Fruit fly (Drosophila melanogaster): Measurements from ENCODE around the gene CCT1.
A peak's percentile ranks its signal among the peaks of the same experiment; 100 is the strongest.

The CCT1 gene

DNA sequence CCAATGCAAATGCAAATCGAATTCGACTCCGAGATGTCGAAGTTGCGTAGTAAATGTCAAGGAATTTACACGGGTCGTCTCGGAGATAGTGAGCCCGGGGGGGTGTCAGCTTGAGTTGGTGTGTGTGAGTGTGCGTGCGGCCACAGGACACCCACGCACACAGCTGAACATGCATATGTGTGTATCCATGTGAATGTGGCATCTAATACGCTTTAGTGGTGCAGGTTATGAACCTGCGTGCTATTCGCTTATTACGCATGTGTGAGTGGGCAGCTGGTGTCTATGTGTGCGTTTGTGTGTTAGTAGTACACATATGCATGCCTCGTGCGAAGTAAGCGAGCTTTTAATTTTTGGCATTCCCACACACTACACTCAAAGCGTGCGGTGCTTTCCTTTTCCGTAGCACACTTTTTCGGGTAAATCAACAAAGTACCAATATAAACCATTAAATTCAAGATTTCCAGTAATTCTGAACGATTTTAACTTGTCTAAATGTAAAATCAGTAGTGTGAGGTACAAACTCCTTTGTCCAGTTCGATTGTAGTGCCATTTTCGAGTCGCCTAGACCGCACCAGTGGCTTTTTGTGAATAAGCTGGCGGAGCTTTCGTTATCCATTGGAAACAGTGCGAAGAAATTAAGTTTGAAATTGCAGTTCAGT lies 22.3 kb downstream of the CCT1 start (continued):
- TF ChIP-seq Optix (GFP tag; IDR thresholded peaks at IDR 0.05), result peak; percentile 81
- no peak for TF ChIP-seq nom (GFP tag; optimal IDR thresholded peaks at IDR 0.05)
- peak; percentile 89 for TF ChIP-seq Fer3 (tag; optimal IDR thresholded peaks at IDR 0.05)
- TF ChIP-seq CG12155 (GFP tag; optimal IDR thresholded peaks at IDR 0.05), result peak; percentile 79
- TF ChIP-seq eve (GFP tag; optimal IDR thresholded peaks at IDR 0.05), result no peak
- TF ChIP-seq fd3F (GFP tag; optimal IDR thresholded peaks at IDR 0.05), result peak; percentile 87
- peak; percentile 87 for TF ChIP-seq bab2 (GFP tag; optimal IDR thresholded peaks at IDR 0.05)
- TF ChIP-seq Scr (GFP tag; IDR thresholded peaks at IDR 0.05; ENCODE audit: partially characterized antibody), result no peak
- TF ChIP-seq cwo (GFP tag; optimal IDR thresholded peaks at IDR 0.05), result peak; percentile 90
- no peak for TF ChIP-seq lbe (GFP tag; optimal IDR thresholded peaks at IDR 0.05)
- TF ChIP-seq E2f1 (GFP tag; IDR thresholded peaks at IDR 0.05), result peak; percentile 76
- TF ChIP-seq CG10959 (GFP tag; IDR thresholded peaks at IDR 0.05), result no peak
- TF ChIP-seq CG13287 (GFP tag; IDR thresholded peaks at IDR 0.05; ENCODE audit: partially characterized antibody), result no peak
- peak; percentile 87 for TF ChIP-seq Side (GFP tag; optimal IDR thresholded peaks at IDR 0.05)
- TF ChIP-seq Kr (GFP tag; optimal IDR thresholded peaks at IDR 0.05), result no peak
- peak; percentile 50 for TF ChIP-seq Ets97D (GFP tag; optimal IDR thresholded peaks at IDR 0.05)
- peak; percentile 98 for TF ChIP-seq CG10274 (GFP tag; optimal IDR thresholded peaks at IDR 0.05)
- TF ChIP-seq CG17186 (GFP tag; optimal IDR thresholded peaks at IDR 0.05), result peak; percentile 10
- peak; percentile 71 for TF ChIP-seq zfh1 (GFP tag; IDR thresholded peaks at IDR 0.05)
- peak; percentile 69 for TF ChIP-seq CG10267 (tag; optimal IDR thresholded peaks at IDR 0.05)
- 0 out of 2 replicates have a peak, but pooled peaks have one; percentile 16 for TF ChIP-seq gt (GFP tag; IDR thresholded peaks at IDR 0.05)
- TF ChIP-seq en (GFP tag; optimal IDR thresholded peaks at IDR 0.05), result peak; percentile 75
- peak; percentile 63 for TF ChIP-seq ham (GFP tag; IDR thresholded peaks at IDR 0.05)
- TF ChIP-seq CG17359 (tag; optimal IDR thresholded peaks at IDR 0.05), result peak; percentile 87
- peak; percentile 83 for TF ChIP-seq esg (GFP tag; conservative IDR thresholded peaks at IDR 0.05)
- peak; percentile 39 for TF ChIP-seq CG14710 (tag; optimal IDR thresholded peaks at IDR 0.05)
- no peak for TF ChIP-seq Hr78 (GFP tag; optimal IDR thresholded peaks at IDR 0.05)
- no peak for TF ChIP-seq CG42726 (GFP tag; IDR thresholded peaks at IDR 0.05; ENCODE audit: partially characterized antibody)
- TF ChIP-seq CG14014 (GFP tag; IDR thresholded peaks at IDR 0.05), result peak; percentile 90
- TF ChIP-seq CG6175 (GFP tag; IDR thresholded peaks at IDR 0.05), result peak; percentile 72; the same call in 2 of the 3 replicates
- peak; percentile 81 for TF ChIP-seq onecut (GFP tag; IDR thresholded peaks at IDR 0.05)
- peak; percentile 81 for TF ChIP-seq CG18476 (GFP tag; optimal IDR thresholded peaks at IDR 0.05)
- TF ChIP-seq z (GFP tag; IDR thresholded peaks at IDR 0.05), result no peak
- peak; percentile 80 for TF ChIP-seq CG4424 (GFP tag; optimal IDR thresholded peaks at IDR 0.05)
- TF ChIP-seq unc-4 (GFP tag; IDR thresholded peaks at IDR 0.05; ENCODE audit: partially characterized antibody), result no peak
- 0 out of 2 replicates have a peak, but pooled peaks have one; percentile 25 for TF ChIP-seq CG11696 (GFP tag; IDR thresholded peaks at IDR 0.05)
- TF ChIP-seq slp2 (GFP tag; optimal IDR thresholded peaks at IDR 0.05), result peak; percentile 85
- no peak for TF ChIP-seq CG7271 (tag; optimal IDR thresholded peaks at IDR 0.05)
- no peak for TF ChIP-seq CG4854 (GFP tag; optimal IDR thresholded peaks at IDR 0.05)
- peak; percentile 70 for TF ChIP-seq luna (GFP tag; optimal IDR thresholded peaks at IDR 0.05)
- peak; percentile 86 for TF ChIP-seq bcd (GFP tag; optimal IDR thresholded peaks at IDR 0.05)
- peak; percentile 63; the same call in 1 of the 2 replicates for TF ChIP-seq Poxn (GFP tag; IDR thresholded peaks at IDR 0.05)
- TF ChIP-seq ssp (GFP tag; IDR thresholded peaks at IDR 0.05), result peak; percentile 68
- TF ChIP-seq Myb (GFP tag; optimal IDR thresholded peaks at IDR 0.05), result peak; percentile 76
- no peak for TF ChIP-seq nau (GFP tag; optimal IDR thresholded peaks at IDR 0.05)
- peak; percentile 70 for TF ChIP-seq wor (GFP tag; IDR thresholded peaks at IDR 0.05)
- peak; percentile 90 for TF ChIP-seq gem (tag; optimal IDR thresholded peaks at IDR 0.05)
- no peak for TF ChIP-seq Dfd (GFP tag; optimal IDR thresholded peaks at IDR 0.05)
- peak; percentile 87 to 89 for TF ChIP-seq dpn (GFP tag; optimal IDR thresholded peaks at IDR 0.05)
